Fruit fly (Drosophila melanogaster): ENCODE results near the gene Amt.

Amt gene

DNA sequence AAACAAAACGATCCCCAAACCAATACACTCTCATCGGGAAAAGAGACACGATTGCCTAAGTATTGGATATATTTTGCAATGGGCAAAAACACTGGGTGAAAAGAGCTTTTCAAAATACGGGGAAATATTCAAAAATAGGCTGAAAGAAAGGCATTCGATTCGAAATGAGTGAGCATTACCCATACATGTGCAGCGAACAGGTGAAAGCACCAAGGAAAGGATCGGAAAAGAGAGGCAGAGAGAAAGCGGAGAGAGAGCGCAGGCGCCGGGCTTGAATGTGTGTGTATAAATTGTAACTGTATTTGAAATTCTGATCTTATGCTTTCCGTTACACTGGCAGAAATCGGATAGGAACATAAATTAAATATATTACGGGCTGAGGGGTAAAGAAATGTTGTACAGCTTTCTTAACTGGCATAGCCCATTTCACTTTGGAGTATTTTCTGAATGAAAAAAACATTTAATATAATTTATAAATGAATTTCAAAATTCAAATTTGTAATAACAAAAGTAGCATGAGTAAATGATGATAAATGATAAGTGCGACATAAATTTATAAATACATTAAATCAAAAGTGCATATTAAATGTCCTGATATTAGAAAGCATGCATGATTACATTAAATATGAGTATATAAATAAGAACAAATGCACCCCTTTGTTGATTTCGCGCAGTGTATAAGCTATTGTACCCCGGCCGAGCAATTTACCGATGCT is 31.8 kb upstream of the Amt start (continued):
- TF ChIP-seq kah (GFP tag; optimal IDR thresholded peaks at IDR 0.05) (no peak), Gug (GFP tag; IDR thresholded peaks at IDR 0.05) (peak; percentile 50; the same call in 1 of the 4 replicates), CG1233 (GFP tag; optimal IDR thresholded peaks at IDR 0.05) (peak; percentile 60), CG10979 (tag; optimal IDR thresholded peaks at IDR 0.05) (peak; percentile 87), sqz (GFP tag; optimal IDR thresholded peaks at IDR 0.05) (peak; percentile 61), unpg (GFP tag; optimal IDR thresholded peaks at IDR 0.05) (peak; percentile 67), D19B (GFP tag; optimal IDR thresholded peaks at IDR 0.05) (peak; percentile 8), ind (GFP tag; optimal IDR thresholded peaks at IDR 0.05) (peak; percentile 63), Fer1 (GFP tag; optimal IDR thresholded peaks at IDR 0.05) (no peak), Spps (tag; optimal IDR thresholded peaks at IDR 0.05) (peak; percentile 44), zen (tag; optimal IDR thresholded peaks at IDR 0.05) (peak; percentile 67), odd (GFP tag; optimal IDR thresholded peaks at IDR 0.05) (peak; percentile 46), salm (tag; optimal IDR thresholded peaks at IDR 0.05) (peak; percentile 31), D (optimal IDR thresholded peaks at IDR 0.05) (no peak), D (GFP tag; optimal IDR thresholded peaks at IDR 0.05) (peak; percentile 82), ci (GFP tag; IDR thresholded peaks at IDR 0.05) (0 out of 3 replicates have a peak, but pooled peaks have one; percentile 33), CG10543 (GFP tag; optimal IDR thresholded peaks at IDR 0.05) (peak; percentile 35), trem (tag; optimal IDR thresholded peaks at IDR 0.05) (peak; percentile 71), CG7372 (GFP tag; IDR thresholded peaks at IDR 0.05) (0 out of 2 replicates have a peak, but pooled peaks have one; percentile 25), H2.0 (GFP tag; IDR thresholded peaks at IDR 0.05) (0 out of 2 replicates have a peak, but pooled peaks have one; percentile 29)

- TF ChIP-seq sna (GFP tag; IDR thresholded peaks at IDR 0.05; ENCODE audit: partially characterized antibody) (peak; percentile 37), CG15514 (GFP tag; optimal IDR thresholded peaks at IDR 0.05) (peak; percentile 38), BEAF-32 (GFP tag; optimal IDR thresholded peaks at IDR 0.05) (peak; percentile 78), pzg (GFP tag; optimal IDR thresholded peaks at IDR 0.05) (peak; percentile 55), dysf (GFP tag; IDR thresholded peaks at IDR 0.05) (no peak), hbn (GFP tag; IDR thresholded peaks at IDR 0.05; ENCODE audit: partially characterized antibody) (peak; percentile 59; the same call in 1 of the 2 replicates), CG13775 (GFP tag; optimal IDR thresholded peaks at IDR 0.05) (peak; percentile 23), Tbp (GFP tag; optimal IDR thresholded peaks at IDR 0.05) (no peak), vnd (GFP tag; IDR thresholded peaks at IDR 0.05; ENCODE audit: partially characterized antibody) (peak; percentile 57; the same call in 1 of the 3 replicates), cad (GFP tag; optimal IDR thresholded peaks at IDR 0.05) (peak; percentile 55), Dp (GFP tag; optimal IDR thresholded peaks at IDR 0.05) (peak; percentile 88), Doc3 (GFP tag; IDR thresholded peaks at IDR 0.05; ENCODE audit: partially characterized antibody) (peak; percentile 70), zfh1 (GFP tag; IDR thresholded peaks at IDR 0.05) (no peak), CG15269 (tag; optimal IDR thresholded peaks at IDR 0.05) (no peak), CG4617 (GFP tag; optimal IDR thresholded peaks at IDR 0.05; ENCODE audit: borderline replicate concordance) (peak; percentile 51), CG10209 (GFP tag; optimal IDR thresholded peaks at IDR 0.05) (no peak), HLH54F (GFP tag; optimal IDR thresholded peaks at IDR 0.05) (peak; percentile 1), CG6854 (GFP tag; optimal IDR thresholded peaks at IDR 0.05) (no peak), Pdp1 (GFP tag; optimal IDR thresholded peaks at IDR 0.05) (peak in 1 of 2 experiments; percentile 95), CG14860 (GFP tag; IDR thresholded peaks at IDR 0.05; ENCODE audit: partially characterized antibody) (peak; percentile 53; the same call in 2 of the 3 replicates), Usf (GFP tag; optimal IDR thresholded peaks at IDR 0.05) (no peak), row (GFP tag; IDR thresholded peaks at IDR 0.05) (peak; percentile 39; the same call in 2 of the 3 replicates), bbx (GFP tag; IDR thresholded peaks at IDR 0.05; ENCODE audit: partially characterized antibody) (peak; percentile 80), E2f2 (GFP tag; IDR thresholded peaks at IDR 0.05) (peak; percentile 91), CG31365 (tag; optimal IDR thresholded peaks at IDR 0.05) (no peak)
Observed at dm6 chr3R:15277926-15278869, 29.3 kb upstream of the Amt start, which contains the start of the genes MRG15 and Tm1. Gene MRG15 (minus strand): TSS chr3R:15278109. Gene Tm1 (plus strand): TSS chr3R:15278220.

All from whole organism, embryonic.